Fruit fly (Drosophila melanogaster) whole organism, pupa: ENCODE measurements around the gene Eip75B.

ENCODE experiments used
- CG10348 ChIP-seq: fragments of 200-800 bp; sonication (Bioruptor generic); IDR thresholded peaks from 2 replicates; pipeline ENCODE4 v1.3.6; 2022; ENCODE audit warnings: missing biosample characterization, missing genetic modification characterization
- CG12605 ChIP-seq: fragments of 200-800 bp; sonication (Bioruptor generic); IDR thresholded peaks from 2 replicates; pipeline ENCODE4 v1.3.6; 2022; ENCODE audit warnings: missing biosample characterization, missing genetic modification characterization
- CG13204 ChIP-seq: fragments of 200-800 bp; sonication (Bioruptor generic); optimal IDR thresholded peaks from 2 replicates; lab custom pipeline; 2018; ENCODE audit warnings: missing biosample characterization, mild to moderate bottlenecking, missing genetic modification characterization, moderate library complexity
- CG14655 ChIP-seq: fragments of 200-800 bp; sonication (Bioruptor generic); optimal IDR thresholded peaks from 3 replicates; lab custom pipeline; 2017; ENCODE audit warnings: mild to moderate bottlenecking, missing biosample characterization, missing genetic modification reagents, missing genetic modification characterization
- CG15710 ChIP-seq: fragments of 200-800 bp; sonication (Bioruptor generic); optimal IDR thresholded peaks from 2 replicates; lab custom pipeline; 2018; ENCODE audit warnings: missing biosample characterization, mild to moderate bottlenecking, missing genetic modification characterization, moderate library complexity
- CG17806 ChIP-seq: fragments of 200-800 bp; sonication (Bioruptor generic); optimal IDR thresholded peaks from 2 replicates; lab custom pipeline; 2018; ENCODE audit warnings: missing biosample characterization, mild to moderate bottlenecking, missing genetic modification characterization, moderate library complexity
- CG32121 ChIP-seq: fragments of 200-800 bp; sonication (Bioruptor generic); IDR thresholded peaks from 2 replicates; pipeline ENCODE4 v1.3.6; 2022; ENCODE audit warnings: missing biosample characterization, missing genetic modification characterization
- CG34367 ChIP-seq: fragments of 200-800 bp; sonication (Bioruptor generic); optimal IDR thresholded peaks from 2 replicates; lab custom pipeline; 2018; ENCODE audit warnings: missing biosample characterization, mild to moderate bottlenecking, missing genetic modification characterization
- CG4496 ChIP-seq: fragments of 200-800 bp; sonication (Bioruptor generic); IDR thresholded peaks from 3 replicates; pipeline ENCODE4 v1.3.6; 2022; ENCODE audit warnings: missing biosample characterization, missing genetic modification characterization
- CG8159 ChIP-seq: fragments of 200-800 bp; sonication (Bioruptor generic); optimal IDR thresholded peaks from 3 replicates; lab custom pipeline; 2018; ENCODE audit warnings: missing biosample characterization, mild to moderate bottlenecking, missing genetic modification characterization, moderate library complexity
- CG9948 ChIP-seq: fragments of 200-800 bp; sonication (Bioruptor generic); optimal IDR thresholded peaks from 2 replicates; lab custom pipeline; 2018; ENCODE audit warnings: missing biosample characterization, mild to moderate bottlenecking, missing genetic modification characterization, moderate library complexity
- D1 ChIP-seq: fragments of 200-800 bp; sonication (Bioruptor generic); optimal IDR thresholded peaks from 2 replicates; lab custom pipeline; 2018; ENCODE audit warnings: missing biosample characterization, mild to moderate bottlenecking, missing genetic modification characterization, moderate library complexity
- EcR ChIP-seq: fragments of 200-800 bp; sonication (Bioruptor generic); optimal IDR thresholded peaks from 3 replicates; lab custom pipeline; 2019; ENCODE audit warnings: missing biosample characterization, missing genetic modification characterization, mild to moderate bottlenecking, moderate library complexity, missing genetic modification reagents
- Ets98B ChIP-seq: fragments of 200-800 bp; sonication (Bioruptor generic); IDR thresholded peaks from 2 replicates; pipeline ENCODE4 v1.3.6; 2022; ENCODE audit warnings: missing biosample characterization, missing genetic modification characterization
- Pif1A ChIP-seq: fragments of 200-800 bp; sonication (Bioruptor generic); optimal IDR thresholded peaks from 3 replicates; lab custom pipeline; 2016; ENCODE audit warnings: missing biosample characterization, missing genetic modification characterization
- Pif1B ChIP-seq: fragments of 200-800 bp; sonication (Bioruptor generic); optimal IDR thresholded peaks from 3 replicates; lab custom pipeline; 2016; ENCODE audit warnings: missing biosample characterization, missing genetic modification characterization
- Snoo ChIP-seq: fragments of 200-800 bp; sonication (Bioruptor generic); optimal IDR thresholded peaks from 3 replicates; lab custom pipeline; 2017; ENCODE audit warnings: missing biosample characterization, mild to moderate bottlenecking, missing genetic modification characterization, inconsistent platforms
- fd96Ca ChIP-seq: fragments of 200-800 bp; sonication (Bioruptor generic); IDR thresholded peaks from 3 replicates; pipeline ENCODE4 v1.3.6; 2022; ENCODE audit warnings: missing biosample characterization, missing genetic modification characterization
- rn ChIP-seq: fragments of 200-800 bp; sonication (Bioruptor generic); IDR thresholded peaks from 2 replicates; pipeline ENCODE4 v1.3.6; 2022; ENCODE audit warnings: missing biosample characterization, missing genetic modification characterization

Gene Eip75B

DNA sequence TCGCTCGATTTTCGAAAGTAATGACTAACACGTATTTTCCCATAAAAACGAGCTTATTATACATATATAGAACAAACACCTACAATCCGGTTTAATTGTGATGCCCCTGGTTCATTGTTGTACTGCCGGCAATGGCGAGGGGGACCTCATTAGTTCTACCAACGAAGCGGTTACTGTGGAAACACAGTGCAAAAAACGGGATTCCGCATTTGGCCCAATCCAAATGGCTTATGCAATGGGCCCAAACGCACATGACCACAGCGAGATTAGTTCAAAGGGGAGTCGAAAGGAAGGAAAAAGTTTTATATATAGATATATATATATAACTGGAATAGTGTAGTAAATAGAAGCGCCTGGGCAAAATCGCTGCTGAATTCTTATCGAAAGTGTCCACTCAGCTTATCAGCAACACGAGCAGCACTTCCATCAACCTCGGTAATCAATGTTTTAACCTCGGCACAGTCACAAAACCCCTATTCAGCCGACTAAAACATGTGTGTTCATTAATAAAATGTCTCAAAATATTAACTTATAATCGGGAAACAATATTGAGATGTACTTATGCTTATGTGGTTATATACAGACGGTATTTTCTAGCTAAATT is 160.6 kb downstream of the Eip75B start:
- TF ChIP-seq CG32121 (no peak), Pif1A (no peak), CG34367 (tag; lab: Kevin White, UChicago) (no peak), CG9948 (tag; lab: Kevin White, UChicago) (no peak), CG10348 (GFP tag; lab: Robert Waterston, UW) (no peak), fd96Ca (GFP tag; lab: Robert Waterston, UW) (no peak), CG13204 (GFP tag; lab: Kevin White, UChicago) (no peak), CG15710 (tag; lab: Kevin White, UChicago) (no peak), CG12605 (GFP tag; lab: Robert Waterston, UW) (no peak), CG17806 (tag; lab: Kevin White, UChicago) (no peak), Ets98B (GFP tag; lab: Robert Waterston, UW) (no peak)

DNA sequence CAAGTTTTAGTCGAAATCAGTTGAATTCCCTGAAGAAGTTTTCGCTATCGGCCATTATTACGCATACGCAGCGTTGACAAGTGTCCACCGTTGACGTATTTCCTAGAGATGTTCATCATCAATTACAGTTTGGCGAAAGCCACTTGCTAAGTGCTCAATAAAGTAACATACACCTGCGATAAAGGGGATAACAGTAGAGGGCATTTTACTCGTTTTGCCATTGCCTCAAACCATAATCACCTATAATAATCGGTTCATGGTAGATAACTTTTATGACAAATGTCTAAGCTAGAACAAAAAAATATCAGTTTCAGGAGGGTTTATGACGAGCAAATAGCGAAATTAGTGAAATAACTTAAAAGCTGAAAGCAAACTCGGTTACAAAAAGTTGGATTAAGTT is 161.9 kb downstream of the Eip75B start:
- TF ChIP-seq fd96Ca (GFP tag; lab: Robert Waterston, UW) (no peak), CG4496 (GFP tag; lab: Robert Waterston, UW) (no peak), Ets98B (GFP tag; lab: Robert Waterston, UW) (no peak), CG32121 (no peak), rn (GFP tag; lab: Robert Waterston, UW) (no peak), CG8159 (tag; lab: Kevin White, UChicago) (no peak), CG34367 (tag; lab: Kevin White, UChicago) (no peak), D1 (tag; lab: Kevin White, UChicago) (no peak), CG9948 (tag; lab: Kevin White, UChicago) (no peak)

DNA sequence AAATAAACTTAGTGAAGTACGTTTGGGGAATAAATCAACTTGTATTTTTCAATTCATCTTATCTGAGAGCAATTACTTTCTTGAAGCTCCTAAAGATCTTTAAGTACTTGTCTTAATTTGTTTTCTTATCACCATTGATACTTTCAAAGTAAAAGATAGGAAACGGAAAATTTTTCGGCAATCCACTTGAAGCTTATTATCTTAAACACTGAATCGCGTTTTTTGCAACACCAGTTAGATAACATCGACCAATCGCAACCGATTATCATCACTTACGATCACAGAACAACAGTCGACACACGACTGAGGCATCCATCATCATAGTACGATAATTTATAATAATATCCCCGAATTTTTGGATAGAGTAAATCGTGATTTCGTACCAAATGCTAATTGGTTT is 162.3 kb downstream of the Eip75B start:
- no peak for TF ChIP-seq EcR (GFP tag; lab: Kevin White, UChicago)
- TF ChIP-seq D1 (tag; lab: Kevin White, UChicago): no peak
- TF ChIP-seq CG8159 (tag; lab: Kevin White, UChicago): no peak
- no peak for TF ChIP-seq Pif1B
- no peak for TF ChIP-seq Ets98B (GFP tag; lab: Robert Waterston, UW)
- no peak for TF ChIP-seq Snoo (tag; lab: Kevin White, UChicago)
- no peak for TF ChIP-seq CG4496 (GFP tag; lab: Robert Waterston, UW)
- TF ChIP-seq CG17806 (tag; lab: Kevin White, UChicago): no peak
- no peak for TF ChIP-seq Pif1A
- TF ChIP-seq CG12605 (GFP tag; lab: Robert Waterston, UW): no peak
- TF ChIP-seq CG14655: no peak
- no peak for TF ChIP-seq CG9948 (tag; lab: Kevin White, UChicago)
- TF ChIP-seq CG15710 (tag; lab: Kevin White, UChicago): no peak
- TF ChIP-seq CG10348 (GFP tag; lab: Robert Waterston, UW): no peak
- no peak for TF ChIP-seq fd96Ca (GFP tag; lab: Robert Waterston, UW)
